Worm (Caenorhabditis elegans) whole organism, early embryonic: Measurements from ENCODE around the gene ctr-9.

Source experiments
- flt-1 ChIP-seq: fragments of 200-800 bp; sonication (Bioruptor generic); IDR thresholded peaks from 2 replicates; pipeline ENCODE4 v1.3.6; 2022; ENCODE audit warnings: missing genetic modification characterization, missing compliant biosample characterization
- scrt-1 ChIP-seq: fragments of 200-800 bp; sonication (Bioruptor generic); IDR thresholded peaks from 2 replicates; pipeline ENCODE4 v1.3.6; 2022; ENCODE audit warnings: missing genetic modification characterization, missing compliant biosample characterization

DNA sequence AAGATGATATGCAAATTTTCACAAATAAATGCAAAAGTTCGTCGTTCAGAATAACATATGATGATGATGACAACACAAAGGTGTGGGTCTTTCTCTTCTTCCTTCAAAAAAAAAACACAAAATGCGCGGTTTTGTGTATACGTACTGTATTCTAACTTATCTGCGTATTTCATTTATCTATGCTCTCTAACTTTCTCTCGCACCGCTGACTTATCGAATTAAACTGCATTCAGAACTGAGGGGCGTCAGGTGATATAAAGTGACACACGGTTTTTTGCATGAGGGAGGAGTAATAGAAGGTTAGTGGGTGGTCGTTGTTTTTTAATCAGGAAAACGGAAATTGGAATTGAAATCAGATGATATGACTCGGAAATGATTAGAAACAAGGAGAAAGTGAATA, 9.1 kb downstream of the ctr-9 start, which contains the start of gene sod-4:
- no peak for TF ChIP-seq scrt-1
- TF ChIP-seq flt-1 (GFP tag; lab: Robert Waterston, UW) = no peak
